Worm (Caenorhabditis elegans): Measurements from ENCODE around the gene prmt-4.

The prmt-4 gene

ce11 chrIV:603543-603942, at the start of gene prmt-4:
Gene prmt-4 (minus strand): TSS chrIV:603643.
- no peak for TF ChIP-seq elt-1 (tag; optimal IDR thresholded peaks at IDR 0.05)
- TF ChIP-seq ceh-9 (tag; optimal IDR thresholded peaks at IDR 0.05) = no peak
- TF ChIP-seq nhr-28 (tag; optimal IDR thresholded peaks at IDR 0.05) = no peak
- TF ChIP-seq hmg-11 (tag; optimal IDR thresholded peaks at IDR 0.05) = no peak
- TF ChIP-seq fkh-2 (tag; optimal IDR thresholded peaks at IDR 0.05) = no peak
- TF ChIP-seq lsy-12 (tag; optimal IDR thresholded peaks at IDR 0.05) = no peak
- no peak for TF ChIP-seq aly-2 (tag; optimal IDR thresholded peaks at IDR 0.05)
- no peak for TF ChIP-seq unc-62 (GFP tag; optimal IDR thresholded peaks at IDR 0.05)
- TF ChIP-seq ceh-16 (tag; optimal IDR thresholded peaks at IDR 0.05) = no peak
- TF ChIP-seq ceh-82 (tag; optimal IDR thresholded peaks at IDR 0.05) = no peak
- TF ChIP-seq tbx-2 (tag; optimal IDR thresholded peaks at IDR 0.05) = no peak
- TF ChIP-seq zag-1 (tag; optimal IDR thresholded peaks at IDR 0.05) = no peak
- TF ChIP-seq jun-1 (tag; optimal IDR thresholded peaks at IDR 0.05) = no peak
- TF ChIP-seq R02D3.7 (tag; optimal IDR thresholded peaks at IDR 0.05) = no peak
- no peak for TF ChIP-seq nhr-23 (tag; optimal IDR thresholded peaks at IDR 0.05)
- TF ChIP-seq sea-2 (GFP tag; optimal IDR thresholded peaks at IDR 0.05) = no peak
- no peak for TF ChIP-seq pha-4 (tag; optimal IDR thresholded peaks at IDR 0.05)
- TF ChIP-seq fkh-10 (GFP tag; optimal IDR thresholded peaks at IDR 0.05) = no peak
- no peak for TF ChIP-seq fos-1 (tag; optimal IDR thresholded peaks at IDR 0.05)
- no peak for TF ChIP-seq egl-27 (tag; optimal IDR thresholded peaks at IDR 0.05)

- no peak for TF ChIP-seq nhr-237 (tag; optimal IDR thresholded peaks at IDR 0.05)
- no peak for TF ChIP-seq unc-62 (GFP tag; optimal IDR thresholded peaks at IDR 0.05)
- TF ChIP-seq ceh-82 (tag; optimal IDR thresholded peaks at IDR 0.05) = no peak
- no peak for TF ChIP-seq ZK546.5 (tag; optimal IDR thresholded peaks at IDR 0.05)
- no peak for TF ChIP-seq egl-5 (tag; optimal IDR thresholded peaks at IDR 0.05)
- TF ChIP-seq nhr-67 (tag; optimal IDR thresholded peaks at IDR 0.05) = no peak
- TF ChIP-seq nhr-77 (tag; optimal IDR thresholded peaks at IDR 0.05) = no peak
- TF ChIP-seq pha-4 (tag; optimal IDR thresholded peaks at IDR 0.05) = no peak
- no peak for TF ChIP-seq ama-1 (optimal IDR thresholded peaks at IDR 0.05)
- TF ChIP-seq unc-39 (tag; optimal IDR thresholded peaks at IDR 0.05) = no peak
- TF ChIP-seq eor-1 (tag; optimal IDR thresholded peaks at IDR 0.05) = no peak
- TF ChIP-seq mml-1 (tag; optimal IDR thresholded peaks at IDR 0.05) = no peak
- no peak for TF ChIP-seq nhr-43 (tag; optimal IDR thresholded peaks at IDR 0.05; ENCODE audit: poor library complexity, severe bottlenecking)
- TF ChIP-seq snpc-4 (tag; optimal IDR thresholded peaks at IDR 0.05) = no peak
- TF ChIP-seq nhr-12 (tag; optimal IDR thresholded peaks at IDR 0.05) = no peak
- TF ChIP-seq hmg-11 (tag; optimal IDR thresholded peaks at IDR 0.05) = no peak
- TF ChIP-seq zag-1 (tag; optimal IDR thresholded peaks at IDR 0.05) = no peak
- TF ChIP-seq pqm-1 (tag; optimal IDR thresholded peaks at IDR 0.05) = no peak
- TF ChIP-seq lsy-12 (tag; optimal IDR thresholded peaks at IDR 0.05) = no peak
- no peak for TF ChIP-seq tbx-2 (tag; optimal IDR thresholded peaks at IDR 0.05)
Observed at ce11 chrIV:649365-649764, 45.9 kb upstream of the prmt-4 start, which contains the start of gene K11H12.9. Gene K11H12.9 (plus strand): TSS chrIV:649665.

DNA sequence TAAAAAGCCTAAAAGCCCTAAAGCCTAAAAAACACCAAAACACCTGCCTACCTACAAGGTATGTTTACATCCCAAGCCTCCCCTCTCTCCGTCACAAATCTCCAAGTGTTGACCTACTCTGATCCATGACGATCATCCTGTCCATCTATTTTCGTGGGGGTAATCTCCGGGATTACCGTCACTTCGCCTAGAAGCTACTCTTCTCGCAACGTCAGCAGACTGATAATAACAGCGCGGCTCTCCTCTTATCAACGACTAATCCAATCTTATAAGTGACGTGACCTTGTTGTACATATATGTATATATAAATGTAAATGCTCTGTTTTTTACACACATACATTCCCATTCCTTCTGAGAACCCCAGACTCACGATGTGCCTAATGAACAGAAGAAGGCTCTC, 44.9 kb upstream of the prmt-4 start:
- TF ChIP-seq aly-2 (tag; optimal IDR thresholded peaks at IDR 0.05) (no peak), ceh-16 (tag; optimal IDR thresholded peaks at IDR 0.05) (no peak), lsy-12 (tag; optimal IDR thresholded peaks at IDR 0.05) (no peak), mdl-1 (tag; optimal IDR thresholded peaks at IDR 0.05) (no peak), unc-39 (tag; optimal IDR thresholded peaks at IDR 0.05) (no peak), zag-1 (tag; optimal IDR thresholded peaks at IDR 0.05) (no peak), unc-62 (GFP tag; optimal IDR thresholded peaks at IDR 0.05) (no peak), elt-1 (tag; optimal IDR thresholded peaks at IDR 0.05) (no peak), pqm-1 (tag; optimal IDR thresholded peaks at IDR 0.05) (no peak)

DNA sequence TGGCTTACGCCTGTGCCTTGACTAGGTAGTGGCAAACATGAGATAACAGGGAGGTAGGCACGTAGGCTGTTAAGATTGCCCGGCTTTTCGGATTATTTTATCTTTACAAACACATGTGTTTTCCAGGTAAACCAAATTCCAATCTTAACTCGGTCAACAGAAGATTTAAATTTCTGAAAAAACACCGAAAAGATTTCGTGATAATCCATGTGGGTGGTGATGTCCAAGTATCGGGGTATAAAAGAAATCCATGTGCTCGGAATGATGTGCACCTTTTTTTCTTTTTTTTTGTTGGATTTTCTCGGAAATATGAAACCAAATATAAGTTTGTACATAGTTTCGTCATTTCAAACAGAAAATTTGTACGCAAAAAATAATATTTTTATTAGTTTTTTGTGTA, 40.0 kb upstream of the prmt-4 start:
- no peak for TF ChIP-seq eor-1 (tag; optimal IDR thresholded peaks at IDR 0.05)
- no peak for TF ChIP-seq nhr-12 (tag; optimal IDR thresholded peaks at IDR 0.05)

ce11 chrIV:639167-639566, 35.7 kb upstream of the prmt-4 start:
- no peak for TF ChIP-seq fkh-2 (tag; optimal IDR thresholded peaks at IDR 0.05)
- TF ChIP-seq pha-4 (tag; optimal IDR thresholded peaks at IDR 0.05) = no peak
- no peak for TF ChIP-seq egl-5 (tag; optimal IDR thresholded peaks at IDR 0.05)
- no peak for TF ChIP-seq skn-1 (tag; optimal IDR thresholded peaks at IDR 0.05)
- no peak for TF ChIP-seq nhr-25 (tag; optimal IDR thresholded peaks at IDR 0.05)
- no peak for TF ChIP-seq mdl-1 (tag; optimal IDR thresholded peaks at IDR 0.05)
- TF ChIP-seq ceh-9 (tag; optimal IDR thresholded peaks at IDR 0.05) = no peak
- TF ChIP-seq nhr-43 (tag; optimal IDR thresholded peaks at IDR 0.05; ENCODE audit: poor library complexity, severe bottlenecking) = no peak

Data from whole organism, L3 larva.